Fruit fly (Drosophila melanogaster): ENCODE data around the gene Ir76b.

The Ir76b gene

dm6 chr3L:20126106-20126505 lies 14.8 kb upstream of the Ir76b start:
- TF ChIP-seq CG5204 (GFP tag; optimal IDR thresholded peaks at IDR 0.05) (no peak), Crg-1 (GFP tag; optimal IDR thresholded peaks at IDR 0.05) (no peak), CG14711 (tag; optimal IDR thresholded peaks at IDR 0.05) (no peak), CG11617 (GFP tag; optimal IDR thresholded peaks at IDR 0.05) (no peak), kay (GFP tag; ENCODE audit: borderline replicate concordance) (no peak), ovo (GFP tag; optimal IDR thresholded peaks at IDR 0.05) (no peak), Clk (GFP tag; optimal IDR thresholded peaks at IDR 0.05) (no peak), bab1 (GFP tag; optimal IDR thresholded peaks at IDR 0.05) (no peak), CG1620 (GFP tag; optimal IDR thresholded peaks at IDR 0.05) (no peak), cic (GFP tag; optimal IDR thresholded peaks at IDR 0.05) (no peak), tj (GFP tag; optimal IDR thresholded peaks at IDR 0.05) (no peak), CG33017 (tag; optimal IDR thresholded peaks at IDR 0.05) (no peak)

- TF ChIP-seq ovo (GFP tag; optimal IDR thresholded peaks at IDR 0.05) (no peak), Mnt (GFP tag; optimal IDR thresholded peaks at IDR 0.05) (no peak), kay (GFP tag; ENCODE audit: borderline replicate concordance) (peak; percentile 12), Hr96 (GFP tag; optimal IDR thresholded peaks at IDR 0.05) (no peak), cnc (optimal IDR thresholded peaks at IDR 0.05) (no peak), CG7045 (GFP tag; optimal IDR thresholded peaks at IDR 0.05) (no peak), tj (GFP tag; optimal IDR thresholded peaks at IDR 0.05) (peak; percentile 61), CG7101 (tag; optimal IDR thresholded peaks at IDR 0.05) (no peak), pad (GFP tag; optimal IDR thresholded peaks at IDR 0.05) (no peak)
Measured at dm6 chr3L:20123038-20123437, 11.7 kb upstream of the Ir76b start.

- peak; percentile 79 for TF ChIP-seq bab1 (GFP tag; optimal IDR thresholded peaks at IDR 0.05)
- peak; percentile 73 for TF ChIP-seq tj (GFP tag; optimal IDR thresholded peaks at IDR 0.05)
- no peak for TF ChIP-seq CG5204 (GFP tag; optimal IDR thresholded peaks at IDR 0.05)
Measured at dm6 chr3L:20112797-20113368, 1.5 kb upstream of the Ir76b start, which contains the start of gene CG14187. Gene CG14187 (minus strand): TSS chr3L:20112847.

- TF ChIP-seq toe (GFP tag; optimal IDR thresholded peaks at IDR 0.05) = no peak
- no peak for TF ChIP-seq CG12768 (GFP tag; optimal IDR thresholded peaks at IDR 0.05)
- TF ChIP-seq CG11617 (GFP tag; optimal IDR thresholded peaks at IDR 0.05) = no peak
- no peak for TF ChIP-seq tj (GFP tag; optimal IDR thresholded peaks at IDR 0.05)
- TF ChIP-seq Hr96 (GFP tag; optimal IDR thresholded peaks at IDR 0.05) = no peak
- no peak for TF ChIP-seq CG1620 (GFP tag; optimal IDR thresholded peaks at IDR 0.05)
- TF ChIP-seq Clk (GFP tag; optimal IDR thresholded peaks at IDR 0.05) = no peak
- no peak for TF ChIP-seq Crg-1 (GFP tag; optimal IDR thresholded peaks at IDR 0.05)
- no peak for TF ChIP-seq CG7101 (tag; optimal IDR thresholded peaks at IDR 0.05)
- no peak for TF ChIP-seq ovo (GFP tag; optimal IDR thresholded peaks at IDR 0.05)
- no peak for TF ChIP-seq bab1 (GFP tag; optimal IDR thresholded peaks at IDR 0.05)
- TF ChIP-seq CG7045 (GFP tag; optimal IDR thresholded peaks at IDR 0.05) = no peak
- TF ChIP-seq CG5204 (GFP tag; optimal IDR thresholded peaks at IDR 0.05) = no peak
- no peak for TF ChIP-seq cic (GFP tag; optimal IDR thresholded peaks at IDR 0.05)
- no peak for TF ChIP-seq kay (GFP tag; ENCODE audit: borderline replicate concordance)
- no peak for TF ChIP-seq cnc (optimal IDR thresholded peaks at IDR 0.05)
Measured at dm6 chr3L:20105794-20106193, 5.5 kb downstream of the Ir76b start, which contains the start of gene CG14185. Gene CG14185 (plus strand): TSS chr3L:20106094.

dm6 chr3L:20104543-20105046 lies 6.7 kb downstream of the Ir76b start:
- no peak for TF ChIP-seq cnc (optimal IDR thresholded peaks at IDR 0.05)
- TF ChIP-seq pad (GFP tag; optimal IDR thresholded peaks at IDR 0.05) = peak; percentile 39

dm6 chr3L:20103777-20104542 lies 7.4 kb downstream of the Ir76b start, which contains the start of gene CG14186:
Gene CG14186 (minus strand): TSS chr3L:20103827.
- TF ChIP-seq ovo (GFP tag; optimal IDR thresholded peaks at IDR 0.05) (no peak), cnc (optimal IDR thresholded peaks at IDR 0.05) (no peak), CG14711 (tag; optimal IDR thresholded peaks at IDR 0.05) (no peak), pad (GFP tag; optimal IDR thresholded peaks at IDR 0.05) (no peak), CG7101 (tag; optimal IDR thresholded peaks at IDR 0.05) (no peak), cic (GFP tag; optimal IDR thresholded peaks at IDR 0.05) (no peak), Clk (GFP tag; optimal IDR thresholded peaks at IDR 0.05) (no peak), CG5204 (GFP tag; optimal IDR thresholded peaks at IDR 0.05) (no peak), Crg-1 (GFP tag; optimal IDR thresholded peaks at IDR 0.05) (no peak), Mnt (GFP tag; optimal IDR thresholded peaks at IDR 0.05) (no peak), kay (GFP tag; ENCODE audit: borderline replicate concordance) (no peak), tj (GFP tag; optimal IDR thresholded peaks at IDR 0.05) (no peak), CG12768 (GFP tag; optimal IDR thresholded peaks at IDR 0.05) (no peak), bab1 (GFP tag; optimal IDR thresholded peaks at IDR 0.05) (no peak), CG7045 (GFP tag; optimal IDR thresholded peaks at IDR 0.05) (no peak), CG11617 (GFP tag; optimal IDR thresholded peaks at IDR 0.05) (no peak), CG33017 (tag; optimal IDR thresholded peaks at IDR 0.05) (no peak), Hr96 (GFP tag; optimal IDR thresholded peaks at IDR 0.05) (no peak)
